Fruit fly (Drosophila melanogaster): Measurements from ENCODE around the gene CG7102.

Gene CG7102

DNA sequence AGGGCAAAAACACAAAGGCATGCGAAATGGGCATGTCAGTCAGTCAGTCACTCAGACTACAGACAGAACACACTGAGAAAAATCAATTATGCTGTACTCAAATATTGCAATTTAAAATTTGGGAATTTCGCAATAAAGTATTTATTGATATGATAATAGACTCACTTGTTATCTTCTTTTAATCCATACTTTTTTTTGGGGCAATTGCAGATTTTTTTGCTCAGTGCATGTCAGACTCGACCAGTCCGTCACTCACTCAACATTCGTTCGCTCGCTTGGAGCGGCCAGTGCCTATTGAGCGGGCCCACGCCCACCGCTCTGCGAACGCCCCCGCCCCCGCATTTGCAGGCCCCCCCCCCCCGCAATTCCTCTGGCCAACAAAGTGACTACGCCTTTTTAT lies 29.1 kb upstream of the CG7102 start (continued):
- TF ChIP-seq CG1233 (GFP tag; optimal IDR thresholded peaks at IDR 0.05) (no peak), exex (tag; optimal IDR thresholded peaks at IDR 0.05) (no peak), lmd (GFP tag; IDR thresholded peaks at IDR 0.05) (peak; percentile 78), al (GFP tag; IDR thresholded peaks at IDR 0.05) (peak; percentile 67), CG12769 (tag; optimal IDR thresholded peaks at IDR 0.05) (peak; percentile 89), az2 (GFP tag; optimal IDR thresholded peaks at IDR 0.05) (peak; percentile 73), tin (GFP tag; optimal IDR thresholded peaks at IDR 0.05) (peak; percentile 48), CG13775 (GFP tag; optimal IDR thresholded peaks at IDR 0.05) (peak; percentile 62), dimm (GFP tag; IDR thresholded peaks at IDR 0.05) (peak; percentile 46), HmgD (GFP tag; optimal IDR thresholded peaks at IDR 0.05) (no peak), sob (GFP tag; IDR thresholded peaks at IDR 0.05) (peak; percentile 84), CG32772 (GFP tag; IDR thresholded peaks at IDR 0.05) (peak; percentile 21; the same call in 1 of the 2 replicates), Lim3 (GFP tag; IDR thresholded peaks at IDR 0.05) (no peak), Hey (tag; optimal IDR thresholded peaks at IDR 0.05) (no peak), fru (optimal IDR thresholded peaks at IDR 0.05) (no peak), Eip74EF (GFP tag; optimal IDR thresholded peaks at IDR 0.05) (no peak), CG2116 (GFP tag; optimal IDR thresholded peaks at IDR 0.05) (peak; percentile 25), wek (GFP tag; optimal IDR thresholded peaks at IDR 0.05) (peak; percentile 28), Hr51 (GFP tag; optimal IDR thresholded peaks at IDR 0.05) (peak in 1 of 2 experiments; percentile 80), Oli (tag; optimal IDR thresholded peaks at IDR 0.05) (peak; percentile 80), twi (tag; optimal IDR thresholded peaks at IDR 0.05) (peak; percentile 10), CG18619 (GFP tag; optimal IDR thresholded peaks at IDR 0.05) (peak; percentile 69), Sin3A (optimal IDR thresholded peaks at IDR 0.05) (no peak), D19A (tag; optimal IDR thresholded peaks at IDR 0.05) (no peak), trem (tag; optimal IDR thresholded peaks at IDR 0.05) (no peak), Hr39 (optimal IDR thresholded peaks at IDR 0.05) (no peak), croc (GFP tag; conservative IDR thresholded peaks at IDR 0.05) (no peak; the same call in 2 of the 3 replicates), CG2712 (tag; optimal IDR thresholded peaks at IDR 0.05) (no peak), bigmax (GFP tag; optimal IDR thresholded peaks at IDR 0.05) (no peak), C15 (GFP tag; IDR thresholded peaks at IDR 0.05) (peak; percentile 61; the same call in 1 of the 3 replicates), pho (GFP tag; optimal IDR thresholded peaks at IDR 0.05) (peak; percentile 36), run (tag; optimal IDR thresholded peaks at IDR 0.05) (peak; percentile 43), CG11723 (GFP tag; optimal IDR thresholded peaks at IDR 0.05) (peak; percentile 30), gcm2 (GFP tag; optimal IDR thresholded peaks at IDR 0.05) (no peak), CG18011 (GFP tag; optimal IDR thresholded peaks at IDR 0.05) (peak; percentile 36), luna (GFP tag; optimal IDR thresholded peaks at IDR 0.05) (no peak), CG6254 (GFP tag; optimal IDR thresholded peaks at IDR 0.05) (no peak), knrl (GFP tag; IDR thresholded peaks at IDR 0.05; ENCODE audit: partially characterized antibody) (no peak), Sox100B (GFP tag; optimal IDR thresholded peaks at IDR 0.05) (peak; percentile 48), CG10321 (GFP tag; IDR thresholded peaks at IDR 0.05) (no peak; the same call in 1 of the 2 replicates), CG6272 (GFP tag; IDR thresholded peaks at IDR 0.05) (peak; percentile 54; the same call in 1 of the 2 replicates), Atf6 (GFP tag; IDR thresholded peaks at IDR 0.05) (peak; percentile 79), insv (GFP tag; optimal IDR thresholded peaks at IDR 0.05) (no peak), CG15011 (GFP tag; optimal IDR thresholded peaks at IDR 0.05) (no peak), cg (GFP tag; optimal IDR thresholded peaks at IDR 0.05) (no peak), CG9932 (GFP tag; IDR thresholded peaks at IDR 0.05) (peak; percentile 67), CG5953 (GFP tag; IDR thresholded peaks at IDR 0.05) (peak; percentile 63; the same call in 1 of the 2 replicates), CG6813 (GFP tag; optimal IDR thresholded peaks at IDR 0.05) (no peak), CG1603 (tag; optimal IDR thresholded peaks at IDR 0.05) (peak; percentile 88), CG11085 (GFP tag; IDR thresholded peaks at IDR 0.05) (no peak), CG3726 (GFP tag; IDR thresholded peaks at IDR 0.05) (peak; percentile 63; the same call in 2 of the 3 replicates), CG34224 (GFP tag; IDR thresholded peaks at IDR 0.05; ENCODE audit: partially characterized antibody) (no peak)
